Worm (Caenorhabditis elegans) whole organism, late embryonic: ENCODE results near the gene Y32B12B.8.

Experiments used
- C08G9.2 ChIP-seq: sonication (generic microtip); optimal IDR thresholded peaks from 2 replicates; lab custom pipeline; 2016; ENCODE audit warnings: mild to moderate bottlenecking, missing genetic modification characterization, moderate library complexity, missing compliant biosample characterization
- C38D4.7 ChIP-seq: fragments of 200-800 bp; sonication (Bioruptor generic); optimal IDR thresholded peaks from 2 replicates; lab custom pipeline; 2018; ENCODE audit warnings: mild to moderate bottlenecking, missing genetic modification characterization, moderate library complexity, missing compliant biosample characterization
- F13H6.1 ChIP-seq: sonication (generic microtip); optimal IDR thresholded peaks from 2 replicates; lab custom pipeline; 2016; ENCODE audit warnings: missing genetic modification characterization, missing compliant biosample characterization
- K02D7.2 ChIP-seq: sonication (generic microtip); optimal IDR thresholded peaks from 2 replicates; lab custom pipeline; 2017; ENCODE audit warnings: mild to moderate bottlenecking, missing genetic modification characterization, missing compliant biosample characterization
- T23F11.4 ChIP-seq: fragments of 200-800 bp; sonication (Bioruptor generic); optimal IDR thresholded peaks from 2 replicates; lab custom pipeline; 2018; ENCODE audit warnings: mild to moderate bottlenecking, missing genetic modification characterization, missing compliant biosample characterization
- ahr-1 ChIP-seq: sonication (generic microtip); optimal IDR thresholded peaks from 2 replicates; lab custom pipeline; 2016; ENCODE audit warnings: missing genetic modification characterization, missing compliant biosample characterization
- ama-1 ChIP-seq: fragments of 150-350 bp; optimal IDR thresholded peaks from 2 replicates; lab custom pipeline; 2014
- ceh-19 ChIP-seq: fragments of 200-800 bp; sonication (Bioruptor generic); optimal IDR thresholded peaks from 2 replicates; lab custom pipeline; 2018; ENCODE audit warnings: mild to moderate bottlenecking, missing genetic modification characterization, missing compliant biosample characterization
- ceh-2 ChIP-seq: sonication (generic microtip); optimal IDR thresholded peaks from 2 replicates; lab custom pipeline; 2016; ENCODE audit warnings: missing genotype, missing genetic modification characterization, missing compliant biosample characterization
- ceh-22 ChIP-seq: sonication (generic microtip); optimal IDR thresholded peaks from 2 replicates; lab custom pipeline; 2017; ENCODE audit warnings: missing biosample characterization, missing genetic modification characterization
- ceh-24 ChIP-seq: sonication (generic microtip); optimal IDR thresholded peaks from 2 replicates; lab custom pipeline; 2016; ENCODE audit warnings: mild to moderate bottlenecking, missing genetic modification characterization, missing compliant biosample characterization
- ceh-31 ChIP-seq: sonication (generic microtip); optimal IDR thresholded peaks from 2 replicates; lab custom pipeline; 2016; ENCODE audit warnings: missing genetic modification characterization, missing compliant biosample characterization
- ceh-34 ChIP-seq: sonication (generic microtip); optimal IDR thresholded peaks from 2 replicates; lab custom pipeline; 2016; ENCODE audit warnings: mild to moderate bottlenecking, missing genetic modification characterization, missing compliant biosample characterization
- ceh-48 ChIP-seq: sonication (generic microtip); optimal IDR thresholded peaks from 2 replicates; lab custom pipeline; 2016; ENCODE audit warnings: missing genetic modification characterization, inconsistent platforms, missing compliant biosample characterization
- ceh-6 ChIP-seq: fragments of 200-800 bp; sonication (Bioruptor generic); optimal IDR thresholded peaks from 2 replicates; lab custom pipeline; 2018; ENCODE audit warnings: mild to moderate bottlenecking, missing genetic modification characterization, missing compliant biosample characterization
- ceh-9 ChIP-seq: sonication (generic microtip); optimal IDR thresholded peaks from 2 replicates; lab custom pipeline; 2016; ENCODE audit warnings: mild to moderate bottlenecking, missing genetic modification characterization, inconsistent platforms, missing compliant biosample characterization
- che-1 ChIP-seq: sonication (generic microtip); optimal IDR thresholded peaks from 2 replicates; lab custom pipeline; 2016; ENCODE audit warnings: mild to moderate bottlenecking, missing genetic modification characterization, missing compliant biosample characterization
- dmd-4 ChIP-seq: sonication (generic microtip); optimal IDR thresholded peaks from 2 replicates; lab custom pipeline; 2016; ENCODE audit warnings: borderline replicate concordance, missing genetic modification characterization, missing compliant biosample characterization
- elt-2 ChIP-seq: sonication (generic microtip); optimal IDR thresholded peaks from 2 replicates; lab custom pipeline; 2016; ENCODE audit warnings: missing genetic modification reagents, missing genetic modification characterization, missing compliant biosample characterization
- elt-4 ChIP-seq: sonication (generic microtip); optimal IDR thresholded peaks from 2 replicates; lab custom pipeline; 2016; ENCODE audit warnings: missing genetic modification characterization, missing compliant biosample characterization
- eyg-1 ChIP-seq: sonication (generic microtip); optimal IDR thresholded peaks from 2 replicates; lab custom pipeline; 2016; ENCODE audit warnings: missing genotype, missing genetic modification characterization, missing compliant biosample characterization
- fkh-10 ChIP-seq: fragments of 150-350 bp; optimal IDR thresholded peaks from 2 replicates; lab custom pipeline; 2014; ENCODE audit warnings: missing biosample characterization, missing genetic modification reagents, missing genetic modification characterization
- fkh-6 ChIP-seq: sonication (generic microtip); optimal IDR thresholded peaks from 2 replicates; lab custom pipeline; 2016; ENCODE audit warnings: missing genetic modification characterization, missing compliant biosample characterization
- hlh-8 ChIP-seq: sonication (generic microtip); optimal IDR thresholded peaks from 2 replicates; lab custom pipeline; 2016; ENCODE audit warnings: missing genotype, missing genetic modification characterization, missing compliant biosample characterization
- mec-3 ChIP-seq: sonication (generic microtip); optimal IDR thresholded peaks from 2 replicates; lab custom pipeline; 2016; ENCODE audit warnings: borderline replicate concordance, missing genetic modification characterization, missing compliant biosample characterization
- nhr-232 ChIP-seq: sonication (generic microtip); optimal IDR thresholded peaks from 2 replicates; lab custom pipeline; 2016; ENCODE audit warnings: missing genetic modification characterization, missing compliant biosample characterization
- odd-2 ChIP-seq: sonication (generic microtip); optimal IDR thresholded peaks from 2 replicates; lab custom pipeline; 2017; ENCODE audit warnings: antibody characterized with exemption, mild to moderate bottlenecking, missing genetic modification characterization, missing compliant biosample characterization
- pag-3 ChIP-seq: sonication (generic microtip); optimal IDR thresholded peaks from 2 replicates; lab custom pipeline; 2016; ENCODE audit warnings: missing compliant biosample characterization, missing genetic modification characterization, borderline replicate concordance
- pat-9 ChIP-seq: fragments of 200-800 bp; sonication (Bioruptor generic); optimal IDR thresholded peaks from 2 replicates; lab custom pipeline; 2018; ENCODE audit warnings: mild to moderate bottlenecking, missing genetic modification characterization, moderate library complexity, missing compliant biosample characterization
- pha-2 ChIP-seq: sonication (generic microtip); optimal IDR thresholded peaks from 2 replicates; lab custom pipeline; 2017; ENCODE audit warnings: mild to moderate bottlenecking, missing genetic modification characterization, missing compliant biosample characterization
- pha-4 ChIP-seq: fragments of 150-350 bp; optimal IDR thresholded peaks from 2 replicates; lab custom pipeline; 2018; ENCODE audit warnings: missing biosample characterization, missing genetic modification reagents, missing genetic modification characterization
- pros-1 ChIP-seq: fragments of 150-350 bp; optimal IDR thresholded peaks from 2 replicates; lab custom pipeline; 2014; ENCODE audit warnings: missing biosample characterization, missing genetic modification reagents, missing genetic modification characterization
- ref-2 ChIP-seq: sonication (generic microtip); optimal IDR thresholded peaks from 2 replicates; lab custom pipeline; 2016; ENCODE audit warnings: missing genetic modification characterization, missing compliant biosample characterization
- rnt-1 ChIP-seq: sonication (generic microtip); optimal IDR thresholded peaks from 2 replicates; lab custom pipeline; 2016; ENCODE audit warnings: missing genetic modification characterization, missing compliant biosample characterization
- sdc-2 ChIP-seq: sonication (generic microtip); optimal IDR thresholded peaks from 2 replicates; lab custom pipeline; 2016; ENCODE audit warnings: missing genotype, missing genetic modification characterization, missing compliant biosample characterization
- sox-2 ChIP-seq: fragments of 200-800 bp; sonication (Bioruptor generic); IDR thresholded peaks from 2 replicates; pipeline ENCODE4 v1.3.6; 2022; ENCODE audit warnings: missing genetic modification reagents, missing genetic modification characterization, missing compliant biosample characterization
- sox-4 ChIP-seq: sonication (generic microtip); optimal IDR thresholded peaks from 2 replicates; lab custom pipeline; 2017; ENCODE audit warnings: mild to moderate bottlenecking, missing genetic modification characterization, inconsistent platforms, missing compliant biosample characterization
- syd-9 ChIP-seq: sonication (generic microtip); optimal IDR thresholded peaks from 2 replicates; lab custom pipeline; 2016; ENCODE audit warnings: mild to moderate bottlenecking, missing genetic modification characterization, moderate library complexity, missing compliant biosample characterization
- tbx-2 ChIP-seq: sonication (generic microtip); optimal IDR thresholded peaks from 2 replicates; lab custom pipeline; 2016; ENCODE audit warnings: missing genetic modification characterization, missing compliant biosample characterization
- tbx-7 ChIP-seq: sonication (generic microtip); optimal IDR thresholded peaks from 2 replicates; lab custom pipeline; 2016; ENCODE audit warnings: missing genotype, missing genetic modification characterization, missing compliant biosample characterization
- ttx-3 ChIP-seq: sonication (generic microtip); optimal IDR thresholded peaks from 2 replicates; lab custom pipeline; 2016; ENCODE audit warnings: missing genetic modification reagents, missing genetic modification characterization, missing compliant biosample characterization
- unc-3 ChIP-seq, 2 experiments: fragments of 200-800 bp in 1 of 2; sonication (Bioruptor generic) in 1 of 2; sonication (generic microtip) in 1 of 2; conservative IDR thresholded peaks in 1 of 2; optimal IDR thresholded peaks in 1 of 2; 2 replicates each; pipeline versions ENCODE4 v1.3.6 to Lab custom; 2016 to 2022; ENCODE audit warnings: missing compliant biosample characterization in 2 of 2, missing genetic modification characterization in 2 of 2, missing genetic modification reagents in 1 of 2
- unc-55 ChIP-seq: sonication (generic microtip); optimal IDR thresholded peaks from 2 replicates; lab custom pipeline; 2017; ENCODE audit warnings: missing biosample characterization, missing genetic modification reagents, missing genetic modification characterization
- unc-86 ChIP-seq: sonication (generic microtip); optimal IDR thresholded peaks from 2 replicates; lab custom pipeline; 2016; ENCODE audit warnings: missing genetic modification characterization, missing compliant biosample characterization
- zip-5 ChIP-seq: sonication (generic microtip); optimal IDR thresholded peaks from 2 replicates; lab custom pipeline; 2016; ENCODE audit warnings: missing genetic modification characterization, missing compliant biosample characterization
- ztf-16 ChIP-seq: sonication (generic microtip); optimal IDR thresholded peaks from 2 replicates; lab custom pipeline; 2017; ENCODE audit warnings: missing genetic modification characterization, missing compliant biosample characterization

The Y32B12B.8 gene

DNA sequence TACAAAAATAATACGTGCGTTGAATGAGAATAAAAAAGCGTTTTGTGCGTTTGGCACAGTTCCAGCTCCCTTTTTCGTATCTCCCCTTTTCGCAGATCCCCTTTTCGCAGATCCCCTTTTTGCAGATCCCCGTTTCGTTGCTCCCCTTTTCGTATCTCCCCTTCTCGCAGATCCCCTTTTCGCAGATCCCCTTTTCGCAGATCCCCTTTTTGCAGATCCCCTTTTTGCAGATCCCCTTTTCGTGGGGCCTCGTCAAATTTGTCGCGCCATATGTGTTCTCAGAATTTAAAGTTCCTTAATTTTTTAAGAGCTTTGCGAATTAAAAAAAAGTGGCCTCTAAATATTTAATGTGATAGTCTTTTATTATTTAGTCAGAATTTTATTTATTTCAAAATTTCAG lies 17.7 kb downstream of the Y32B12B.8 start, which contains the start of gene Y32B12B.4 (continued):
- peak; percentile 94 for TF ChIP-seq zip-5
- no peak for TF ChIP-seq pat-9
- TF ChIP-seq pag-3 (tag; lab: Kevin White, UChicago) = peak; percentile 70
- peak; percentile 84 for TF ChIP-seq dmd-4 (tag; lab: Kevin White, UChicago)
- TF ChIP-seq ahr-1 (tag; lab: Kevin White, UChicago) = peak; percentile 76
- TF ChIP-seq ztf-16 (tag; lab: Kevin White, UChicago) = peak; percentile 60
- TF ChIP-seq fkh-10 (GFP tag; lab: Kevin White, UChicago) = no peak
- peak; percentile 38 for TF ChIP-seq ttx-3 (tag; lab: Kevin White, UChicago)
- no peak for TF ChIP-seq eyg-1 (tag; lab: Kevin White, UChicago)
- TF ChIP-seq tbx-7 (tag; lab: Kevin White, UChicago) = peak; percentile 99
- peak; percentile 92 for TF ChIP-seq elt-4 (tag; lab: Kevin White, UChicago)
- no peak for TF ChIP-seq che-1 (tag; lab: Kevin White, UChicago)
- peak; percentile 98 for TF ChIP-seq ceh-31 (tag; lab: Kevin White, UChicago)
- no peak for TF ChIP-seq unc-55 (GFP tag; lab: Kevin White, UChicago)
- TF ChIP-seq sox-2 (GFP tag; lab: Robert Waterston, UW) = peak; percentile 21; the same call in 1 of the 2 replicates
- peak; percentile 85 for TF ChIP-seq fkh-6
- TF ChIP-seq pha-2 (tag; lab: Kevin White, UChicago) = no peak
- peak; percentile 14 for TF ChIP-seq sox-4 (tag; lab: Kevin White, UChicago)
- TF ChIP-seq syd-9 (tag; lab: Kevin White, UChicago) = peak; percentile 70
- no peak for TF ChIP-seq odd-2 (tag; lab: Kevin White, UChicago)
- TF ChIP-seq ceh-22 (tag; lab: Kevin White, UChicago) = no peak
- TF ChIP-seq elt-2 (tag; lab: Kevin White, UChicago) = no peak
- no peak for TF ChIP-seq ceh-9
- TF ChIP-seq ceh-24 (tag; lab: Kevin White, UChicago) = no peak
- no peak for TF ChIP-seq ama-1 (lab: Kevin White, UChicago)
- TF ChIP-seq ceh-34 = peak; percentile 70
- TF ChIP-seq ref-2 = peak; percentile 94
- peak; percentile 56 for TF ChIP-seq unc-86
- TF ChIP-seq C38D4.7 (GFP tag; lab: Kevin White, UChicago) = no peak

DNA sequence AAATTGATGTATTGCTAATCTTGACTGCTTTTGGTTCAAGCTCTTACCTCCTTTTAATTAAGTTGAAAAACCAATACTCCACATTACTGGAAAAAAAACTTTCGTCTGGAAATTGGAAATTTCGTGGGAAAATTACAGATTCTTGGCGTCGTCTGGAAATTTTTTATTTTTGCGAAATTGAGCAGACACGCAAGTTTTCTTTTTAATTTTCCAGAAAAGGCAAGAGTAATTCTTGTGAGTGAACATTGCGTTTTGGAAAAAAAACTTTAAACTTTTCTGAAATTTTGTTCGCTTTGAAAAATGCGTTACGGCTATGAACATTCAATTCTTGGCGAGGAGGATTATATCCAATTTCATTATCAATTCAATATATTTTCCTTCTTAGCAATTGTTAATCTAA lies 30.4 kb downstream of the Y32B12B.8 start, which contains the start of gene sru-45:
sru-45 (plus strand) TSS at position 301 of the 400 bp plus-strand sequence.
- TF ChIP-seq ceh-22 (tag; lab: Kevin White, UChicago) = no peak
- TF ChIP-seq rnt-1 (tag; lab: Kevin White, UChicago) = no peak
- no peak for TF ChIP-seq hlh-8
- TF ChIP-seq nhr-232 (tag; lab: Kevin White, UChicago) = no peak
- TF ChIP-seq C08G9.2 = no peak
- no peak for TF ChIP-seq sdc-2
- TF ChIP-seq F13H6.1 (tag; lab: Kevin White, UChicago) = no peak
- no peak for TF ChIP-seq odd-2 (tag; lab: Kevin White, UChicago)

DNA sequence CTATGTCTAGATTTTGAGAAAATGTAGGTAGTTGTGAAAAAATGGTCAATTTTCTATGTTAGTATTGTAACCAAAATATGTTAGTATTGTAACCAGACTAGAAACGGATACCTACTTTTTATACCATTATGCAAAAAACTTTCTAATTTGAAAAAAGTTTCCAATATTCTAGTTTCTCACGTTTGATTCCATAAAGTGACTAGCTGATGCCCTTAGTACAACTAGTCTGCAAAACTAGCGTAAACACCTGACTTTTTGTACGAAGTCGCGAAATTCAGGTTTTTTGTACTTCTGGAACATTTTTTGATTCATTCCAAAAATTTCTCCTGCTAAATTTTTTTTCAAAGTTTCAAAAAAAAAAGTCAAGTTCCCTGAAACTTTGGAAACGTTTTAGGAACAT lies 32.8 kb downstream of the Y32B12B.8 start:
- TF ChIP-seq K02D7.2 = no peak
- no peak for TF ChIP-seq pros-1 (tag; lab: Kevin White, UChicago)
- TF ChIP-seq ceh-48 (tag; lab: Kevin White, UChicago) = no peak
- no peak for TF ChIP-seq C08G9.2
- TF ChIP-seq eyg-1 (tag; lab: Kevin White, UChicago) = no peak
- TF ChIP-seq unc-86 = no peak
- no peak for TF ChIP-seq ceh-19 (GFP tag; lab: Kevin White, UChicago)
- no peak for TF ChIP-seq tbx-2 (tag; lab: Kevin White, UChicago)
- no peak for TF ChIP-seq ceh-6 (GFP tag; lab: Kevin White, UChicago)
- TF ChIP-seq mec-3 = no peak
- TF ChIP-seq ceh-2 (tag; lab: Kevin White, UChicago) = no peak
- no peak for TF ChIP-seq nhr-232 (tag; lab: Kevin White, UChicago)
- TF ChIP-seq unc-3 (GFP tag; conservative IDR thresholded peaks at IDR 0.05; lab: Robert Waterston, UW) = no peak
- no peak for TF ChIP-seq unc-3 (tag; optimal IDR thresholded peaks at IDR 0.05; lab: Kevin White, UChicago)
- no peak for TF ChIP-seq ceh-22 (tag; lab: Kevin White, UChicago)
- no peak for TF ChIP-seq pha-4 (tag; lab: Kevin White, UChicago)
- no peak for TF ChIP-seq rnt-1 (tag; lab: Kevin White, UChicago)
- TF ChIP-seq fkh-10 (GFP tag; lab: Kevin White, UChicago) = no peak
- TF ChIP-seq T23F11.4 (GFP tag; lab: Kevin White, UChicago) = no peak
- TF ChIP-seq ceh-31 (tag; lab: Kevin White, UChicago) = no peak
- no peak for TF ChIP-seq ahr-1 (tag; lab: Kevin White, UChicago)
